Worm (Caenorhabditis elegans) whole organism, young adult: Measurements from ENCODE around the gene fipp-1.

ENCODE experiments used
- C06A6.2 ChIP-seq: fragments of 200-800 bp; sonication (Bioruptor generic); conservative IDR thresholded peaks from 2 replicates; pipeline ENCODE4 v1.3.6; 2022; ENCODE audit warnings: missing genetic modification characterization, missing compliant biosample characterization
- F10E7.11 ChIP-seq: sonication (generic microtip); optimal IDR thresholded peaks from 2 replicates; lab custom pipeline; 2017; ENCODE audit warnings: mild to moderate bottlenecking, missing genetic modification characterization, moderate library complexity, missing compliant biosample characterization
- F23B12.7 ChIP-seq: sonication (generic microtip); optimal IDR thresholded peaks from 2 replicates; lab custom pipeline; 2017; ENCODE audit warnings: missing genetic modification characterization, mild to moderate bottlenecking, missing compliant biosample characterization, antibody characterized with exemption, moderate library complexity; ENCODE audit not compliant: insufficient read depth
- F33H1.4 ChIP-seq: fragments of 200-800 bp; sonication (Bioruptor generic); IDR thresholded peaks from 2 replicates; pipeline ENCODE4 v1.3.6; 2022; ENCODE audit warnings: missing genetic modification reagents, missing genetic modification characterization, missing compliant biosample characterization
- F37B4.10 ChIP-seq: fragments of 200-800 bp; sonication (Bioruptor generic); IDR thresholded peaks from 2 replicates; pipeline ENCODE4 v1.3.6; 2022; ENCODE audit warnings: missing genetic modification characterization, missing compliant biosample characterization
- F49E8.2 ChIP-seq: sonication (generic microtip); optimal IDR thresholded peaks from 3 replicates; lab custom pipeline; 2017; ENCODE audit warnings: missing genetic modification characterization, mild to moderate bottlenecking, missing compliant biosample characterization, antibody characterized with exemption, moderate library complexity; ENCODE audit not compliant: insufficient read depth
- F52B5.7 ChIP-seq: sonication (generic microtip); optimal IDR thresholded peaks from 2 replicates; lab custom pipeline; 2016; ENCODE audit warnings: mild to moderate bottlenecking, missing genetic modification characterization, missing compliant biosample characterization
- T26A5.8 ChIP-seq: sonication (generic microtip); optimal IDR thresholded peaks from 2 replicates; lab custom pipeline; 2016; ENCODE audit warnings: missing genetic modification characterization, missing compliant biosample characterization
- attf-6 ChIP-seq: fragments of 200-800 bp; sonication (Bioruptor generic); IDR thresholded peaks from 2 replicates; pipeline ENCODE4 v1.3.6; 2022; ENCODE audit warnings: missing genetic modification reagents, missing genetic modification characterization, missing compliant biosample characterization
- bed-1 ChIP-seq: fragments of 200-800 bp; sonication (Bioruptor generic); IDR thresholded peaks from 2 replicates; pipeline ENCODE4 v1.3.6; 2022; ENCODE audit warnings: missing genetic modification reagents, missing genetic modification characterization, missing compliant biosample characterization
- ccch-3 ChIP-seq: fragments of 200-800 bp; sonication (Bioruptor generic); optimal IDR thresholded peaks from 2 replicates; lab custom pipeline; 2018; ENCODE audit warnings: mild to moderate bottlenecking, missing genetic modification characterization, missing compliant biosample characterization
- cebp-1 ChIP-seq, 2 experiments: fragments of 200-800 bp in 1 of 2; sonication (Bioruptor generic) in 1 of 2; sonication (generic microtip) in 1 of 2; IDR thresholded peaks in 1 of 2; optimal IDR thresholded peaks in 1 of 2; 2 replicates each; pipeline versions ENCODE4 v1.3.6 to Lab custom; 2017 to 2022; ENCODE audit warnings: missing compliant biosample characterization in 2 of 2, missing genetic modification characterization in 2 of 2, mild to moderate bottlenecking in 1 of 2, missing genetic modification reagents in 1 of 2, moderate library complexity in 1 of 2
- ceh-27 ChIP-seq: fragments of 200-800 bp; sonication (Bioruptor generic); optimal IDR thresholded peaks from 2 replicates; lab custom pipeline; 2018; ENCODE audit warnings: mild to moderate bottlenecking, missing genetic modification characterization, moderate library complexity, missing compliant biosample characterization
- ceh-91 ChIP-seq: fragments of 200-800 bp; sonication (Bioruptor generic); IDR thresholded peaks from 2 replicates; pipeline ENCODE4 v1.3.6; 2022; ENCODE audit warnings: missing genetic modification reagents, missing genetic modification characterization, missing compliant biosample characterization
- die-1 ChIP-seq: sonication (generic microtip); optimal IDR thresholded peaks from 2 replicates; lab custom pipeline; 2016; ENCODE audit warnings: missing genotype, mild to moderate bottlenecking, missing genetic modification characterization, missing compliant biosample characterization
- efl-1 ChIP-seq: fragments of 150-350 bp; optimal IDR thresholded peaks from 2 replicates; lab custom pipeline; 2014; ENCODE audit warnings: missing biosample characterization, missing genetic modification reagents, missing genetic modification characterization
- egl-18 ChIP-seq: fragments of 200-800 bp; sonication (Bioruptor generic); IDR thresholded peaks from 2 replicates; pipeline ENCODE4 v1.3.6; 2022; ENCODE audit warnings: missing genetic modification reagents, missing genetic modification characterization, missing compliant biosample characterization
- ekl-4 ChIP-seq: fragments of 200-800 bp; sonication (Bioruptor generic); IDR thresholded peaks from 2 replicates; pipeline ENCODE4 v1.3.6; 2022; ENCODE audit warnings: missing genetic modification reagents, missing genetic modification characterization, missing compliant biosample characterization
- hmg-20 ChIP-seq: fragments of 200-800 bp; sonication (Bioruptor generic); IDR thresholded peaks from 2 replicates; pipeline ENCODE4 v1.3.6; 2022; ENCODE audit warnings: missing genetic modification reagents, missing genetic modification characterization, missing compliant biosample characterization
- let-526 ChIP-seq: fragments of 200-800 bp; sonication (Bioruptor generic); IDR thresholded peaks from 2 replicates; pipeline ENCODE4 v1.3.6; 2022; ENCODE audit warnings: missing genetic modification reagents, missing genetic modification characterization, missing compliant biosample characterization
- mel-28 ChIP-seq: sonication (generic microtip); optimal IDR thresholded peaks from 2 replicates; lab custom pipeline; 2016; ENCODE audit warnings: borderline replicate concordance, mild to moderate bottlenecking, missing genetic modification characterization, missing compliant biosample characterization
- mes-4 ChIP-seq: sonication (generic microtip); optimal IDR thresholded peaks from 2 replicates; lab custom pipeline; 2016; ENCODE audit warnings: missing genotype, missing genetic modification characterization, missing compliant biosample characterization
- nhr-27 ChIP-seq: fragments of 200-800 bp; sonication (Bioruptor generic); optimal IDR thresholded peaks from 2 replicates; lab custom pipeline; 2018; ENCODE audit warnings: mild to moderate bottlenecking, missing genetic modification characterization, moderate library complexity, missing compliant biosample characterization
- rec-8 ChIP-seq, 2 experiments: sonication (generic microtip); optimal IDR thresholded peaks; 2 replicates each; lab custom pipeline; 2016; ENCODE audit warnings: mild to moderate bottlenecking in 2 of 2, missing genetic modification characterization in 2 of 2, missing genetic modification reagents in 2 of 2, missing genotype in 2 of 2, missing biosample characterization in 1 of 2, missing compliant biosample characterization in 1 of 2, moderate library complexity in 1 of 2
- repo-1 ChIP-seq: sonication (generic microtip); optimal IDR thresholded peaks from 2 replicates; lab custom pipeline; 2017; ENCODE audit warnings: mild to moderate bottlenecking, missing genetic modification characterization, missing compliant biosample characterization
- rpc-1 ChIP-seq, 2 experiments: fragments of 150-350 bp in 1 of 2; sonication (generic microtip) in 1 of 2; optimal IDR thresholded peaks; 2 replicates each; lab custom pipeline; 2014 to 2018; ENCODE audit warnings: missing biosample characterization in 1 of 2, missing genetic modification characterization in 1 of 2, missing genetic modification reagents in 1 of 2, missing genotype in 1 of 2
- sdz-38 ChIP-seq: sonication (generic microtip); optimal IDR thresholded peaks from 2 replicates; lab custom pipeline; 2016; ENCODE audit warnings: missing genotype, missing genetic modification characterization, missing compliant biosample characterization
- snpc-1.1 ChIP-seq: sonication (generic microtip); optimal IDR thresholded peaks from 2 replicates; lab custom pipeline; 2017; ENCODE audit warnings: missing genetic modification characterization, mild to moderate bottlenecking, missing compliant biosample characterization, antibody characterized with exemption, moderate library complexity, missing genotype, missing genetic modification reagents; ENCODE audit not compliant: insufficient read depth
- ztf-22 ChIP-seq: fragments of 200-800 bp; sonication (Bioruptor generic); optimal IDR thresholded peaks from 2 replicates; lab custom pipeline; 2018; ENCODE audit warnings: mild to moderate bottlenecking, missing genetic modification characterization, moderate library complexity, missing compliant biosample characterization
- ztf-3 ChIP-seq: fragments of 200-800 bp; sonication (Bioruptor generic); optimal IDR thresholded peaks from 2 replicates; lab custom pipeline; 2018; ENCODE audit warnings: mild to moderate bottlenecking, missing genetic modification characterization, missing compliant biosample characterization
- ztf-6 ChIP-seq: fragments of 200-800 bp; sonication (Bioruptor generic); IDR thresholded peaks from 2 replicates; pipeline ENCODE4 v1.3.6; 2022; ENCODE audit warnings: missing genetic modification reagents, missing genetic modification characterization, missing compliant biosample characterization

Gene fipp-1

ce11 chrV:4322706-4323105 is 48.9 kb upstream of the fipp-1 start, which contains the start of gene R02D1.2:
R02D1.2 (minus strand) TSS chrV:4322806.
- TF ChIP-seq F23B12.7 (tag; lab: Kevin White, UChicago), result no peak
- TF ChIP-seq F52B5.7 (tag; lab: Kevin White, UChicago), result no peak
- TF ChIP-seq C06A6.2 (GFP tag; lab: Robert Waterston, UW), result no peak
- no peak for TF ChIP-seq ccch-3
- no peak for TF ChIP-seq ceh-91
- TF ChIP-seq F33H1.4, result no peak
- no peak for TF ChIP-seq die-1 (tag; lab: Kevin White, UChicago)
- TF ChIP-seq attf-6 (GFP tag; lab: Robert Waterston, UW), result no peak
- no peak for TF ChIP-seq T26A5.8 (tag; lab: Kevin White, UChicago)
- no peak for TF ChIP-seq rec-8 (tag; optimal IDR thresholded peaks at IDR 0.05; lab: Kevin White, UChicago)
- no peak for TF ChIP-seq ztf-22 (GFP tag; lab: Kevin White, UChicago)
- TF ChIP-seq ztf-6, result no peak
- no peak for TF ChIP-seq snpc-1.1 (tag; lab: Kevin White, UChicago)
- TF ChIP-seq F10E7.11 (tag; lab: Kevin White, UChicago), result no peak
- TF ChIP-seq mel-28, result no peak
- no peak for TF ChIP-seq efl-1 (GFP tag; lab: Kevin White, UChicago)
- no peak for TF ChIP-seq mes-4 (tag; lab: Kevin White, UChicago)
- no peak for TF ChIP-seq F49E8.2
- no peak for TF ChIP-seq let-526 (GFP tag; lab: Robert Waterston, UW)
- TF ChIP-seq rpc-1 (optimal IDR thresholded peaks at IDR 0.05; lab: Kevin White, UChicago), result no peak
- TF ChIP-seq rpc-1 (tag; optimal IDR thresholded peaks at IDR 0.05; lab: Kevin White, UChicago), result no peak

ce11 chrV:4325415-4325814 is 46.2 kb upstream of the fipp-1 start, which contains the start of gene nhr-125:
nhr-125 (minus strand) TSS chrV:4325515.
- TF ChIP-seq nhr-27 (tag; lab: Kevin White, UChicago) (no peak), F37B4.10 (no peak), cebp-1 (GFP tag; IDR thresholded peaks at IDR 0.05; lab: Robert Waterston, UW) (no peak), cebp-1 (tag; optimal IDR thresholded peaks at IDR 0.05; lab: Kevin White, UChicago) (no peak), mel-28 (no peak), ekl-4 (GFP tag; lab: Robert Waterston, UW) (no peak)

ce11 chrV:4326841-4327240 is 44.8 kb upstream of the fipp-1 start, which contains the start of gene D2063.1:
D2063.1 (plus strand) TSS chrV:4327121.
- TF ChIP-seq repo-1 (no peak), egl-18 (GFP tag; lab: Robert Waterston, UW) (no peak), ceh-27 (GFP tag; lab: Kevin White, UChicago) (no peak), ztf-3 (GFP tag; lab: Kevin White, UChicago) (no peak), hmg-20 (GFP tag; lab: Robert Waterston, UW) (no peak), ztf-22 (GFP tag; lab: Kevin White, UChicago) (no peak), cebp-1 (GFP tag; IDR thresholded peaks at IDR 0.05; lab: Robert Waterston, UW) (no peak), cebp-1 (tag; optimal IDR thresholded peaks at IDR 0.05; lab: Kevin White, UChicago) (no peak)
- TF ChIP-seq, all 124 proteins: peak for 0

ce11 chrV:4330820-4331219 is 40.8 kb upstream of the fipp-1 start:
- TF ChIP-seq sdz-38 (tag; lab: Kevin White, UChicago) (no peak), bed-1 (GFP tag; lab: Robert Waterston, UW) (no peak), ztf-6 (no peak)
